Worm (Caenorhabditis elegans) whole organism, young adult: ENCODE measurements around the gene frpr-8.

Source experiments
- F37B4.10 ChIP-seq: fragments of 200-800 bp; sonication (Bioruptor generic); IDR thresholded peaks from 2 replicates; pipeline ENCODE4 v1.3.6; 2022; ENCODE audit warnings: missing genetic modification characterization, missing compliant biosample characterization
- T07F8.4 ChIP-seq: sonication (generic microtip); optimal IDR thresholded peaks from 2 replicates; lab custom pipeline; 2016; ENCODE audit warnings: mild to moderate bottlenecking, missing genetic modification characterization, moderate library complexity, missing compliant biosample characterization
- Y53G8AR.9 ChIP-seq: fragments of 200-800 bp; sonication (Bioruptor generic); conservative IDR thresholded peaks from 2 replicates; pipeline ENCODE4 v1.3.6; 2022; ENCODE audit warnings: missing genetic modification reagents, missing genetic modification characterization, missing compliant biosample characterization
- ama-1 ChIP-seq, 3 experiments: fragments of 150-350 bp in 1 of 3; sonication (generic microtip) in 2 of 3; optimal IDR thresholded peaks; 2 replicates each; lab custom pipeline; 2014 to 2018; ENCODE audit warnings: missing biosample characterization in 2 of 3, missing genetic modification characterization in 2 of 3, missing genetic modification reagents in 2 of 3
- aptf-3 ChIP-seq: fragments of 200-800 bp; sonication (Bioruptor generic); IDR thresholded peaks from 2 replicates; pipeline ENCODE4 v1.3.6; 2022; ENCODE audit warnings: missing genetic modification characterization, missing compliant biosample characterization
- attf-3 ChIP-seq: fragments of 200-800 bp; sonication (Bioruptor generic); conservative IDR thresholded peaks from 2 replicates; pipeline ENCODE4 v1.3.6; 2022; ENCODE audit warnings: missing genetic modification reagents, missing genetic modification characterization, missing compliant biosample characterization
- cebp-1 ChIP-seq, 2 experiments: fragments of 200-800 bp in 1 of 2; sonication (Bioruptor generic) in 1 of 2; sonication (generic microtip) in 1 of 2; IDR thresholded peaks in 1 of 2; optimal IDR thresholded peaks in 1 of 2; 2 replicates each; pipeline versions ENCODE4 v1.3.6 to Lab custom; 2017 to 2022; ENCODE audit warnings: missing compliant biosample characterization in 2 of 2, missing genetic modification characterization in 2 of 2, mild to moderate bottlenecking in 1 of 2, missing genetic modification reagents in 1 of 2, moderate library complexity in 1 of 2
- cebp-2 ChIP-seq: fragments of 200-800 bp; sonication (Bioruptor generic); IDR thresholded peaks from 2 replicates; pipeline ENCODE4 v1.3.6; 2022; ENCODE audit warnings: missing genetic modification characterization, missing compliant biosample characterization
- ceh-100 ChIP-seq: fragments of 200-800 bp; sonication (Bioruptor generic); IDR thresholded peaks from 2 replicates; pipeline ENCODE4 v1.3.6; 2022; ENCODE audit warnings: missing genetic modification reagents, missing genetic modification characterization, missing compliant biosample characterization
- ceh-27 ChIP-seq: fragments of 200-800 bp; sonication (Bioruptor generic); optimal IDR thresholded peaks from 2 replicates; lab custom pipeline; 2018; ENCODE audit warnings: mild to moderate bottlenecking, missing genetic modification characterization, moderate library complexity, missing compliant biosample characterization
- dox-1 ChIP-seq: fragments of 200-800 bp; sonication (Bioruptor generic); IDR thresholded peaks from 2 replicates; pipeline ENCODE4 v1.3.6; 2022; ENCODE audit warnings: missing genetic modification reagents, missing genetic modification characterization, missing compliant biosample characterization
- hlh-26 ChIP-seq: fragments of 200-800 bp; sonication (Bioruptor generic); conservative IDR thresholded peaks from 2 replicates; pipeline ENCODE4 v1.3.6; 2022; ENCODE audit warnings: missing genetic modification reagents, missing genetic modification characterization, missing compliant biosample characterization
- hmg-20 ChIP-seq: fragments of 200-800 bp; sonication (Bioruptor generic); IDR thresholded peaks from 2 replicates; pipeline ENCODE4 v1.3.6; 2022; ENCODE audit warnings: missing genetic modification reagents, missing genetic modification characterization, missing compliant biosample characterization
- lin-54 ChIP-seq: fragments of 200-800 bp; sonication (Bioruptor generic); optimal IDR thresholded peaks from 2 replicates; lab custom pipeline; 2018; ENCODE audit warnings: mild to moderate bottlenecking, missing genetic modification characterization, missing compliant biosample characterization
- lsy-27 ChIP-seq: sonication (generic microtip); optimal IDR thresholded peaks from 2 replicates; lab custom pipeline; 2017; ENCODE audit warnings: missing genetic modification characterization, mild to moderate bottlenecking, missing compliant biosample characterization, antibody characterized with exemption, missing genotype, borderline replicate concordance; ENCODE audit not compliant: insufficient read depth
- mel-28 ChIP-seq: sonication (generic microtip); optimal IDR thresholded peaks from 2 replicates; lab custom pipeline; 2016; ENCODE audit warnings: borderline replicate concordance, mild to moderate bottlenecking, missing genetic modification characterization, missing compliant biosample characterization
- nfya-1 ChIP-seq: sonication (generic microtip); optimal IDR thresholded peaks from 2 replicates; lab custom pipeline; 2017; ENCODE audit warnings: antibody characterized with exemption, missing compliant biosample characterization, missing genetic modification characterization, borderline replicate concordance; ENCODE audit not compliant: insufficient read depth
- nfyb-1 ChIP-seq: fragments of 200-800 bp; sonication (Bioruptor generic); IDR thresholded peaks from 2 replicates; pipeline ENCODE4 v1.3.6; 2022; ENCODE audit warnings: missing genetic modification reagents, missing genetic modification characterization, missing compliant biosample characterization
- nhr-179 ChIP-seq: sonication (generic microtip); optimal IDR thresholded peaks from 2 replicates; lab custom pipeline; 2016; ENCODE audit warnings: mild to moderate bottlenecking, missing genetic modification characterization, missing compliant biosample characterization
- nhr-27 ChIP-seq: fragments of 200-800 bp; sonication (Bioruptor generic); optimal IDR thresholded peaks from 2 replicates; lab custom pipeline; 2018; ENCODE audit warnings: mild to moderate bottlenecking, missing genetic modification characterization, moderate library complexity, missing compliant biosample characterization
- nhr-80 ChIP-seq: sonication (generic microtip); optimal IDR thresholded peaks from 2 replicates; lab custom pipeline; 2016; ENCODE audit warnings: missing genetic modification characterization, missing compliant biosample characterization
- nhr-90 ChIP-seq: sonication (generic microtip); optimal IDR thresholded peaks from 2 replicates; lab custom pipeline; 2016; ENCODE audit warnings: missing genotype, mild to moderate bottlenecking, missing genetic modification characterization, missing compliant biosample characterization
- sdz-38 ChIP-seq: sonication (generic microtip); optimal IDR thresholded peaks from 2 replicates; lab custom pipeline; 2016; ENCODE audit warnings: missing genotype, missing genetic modification characterization, missing compliant biosample characterization
- sea-2 ChIP-seq: fragments of 200-800 bp; sonication (Bioruptor generic); IDR thresholded peaks from 2 replicates; pipeline ENCODE4 v1.3.6; 2022; ENCODE audit warnings: missing genetic modification characterization, missing compliant biosample characterization
- snpc-4 ChIP-seq, 5 experiments: fragments of 150-350 bp in 1 of 5; sonication (generic microtip) in 4 of 5; optimal IDR thresholded peaks; 2 replicates each; lab custom pipeline; 2014 to 2018; ENCODE audit warnings: missing genetic modification characterization in 5 of 5, missing biosample characterization in 3 of 5, antibody characterized with exemption in 2 of 5, mild to moderate bottlenecking in 2 of 5, missing compliant biosample characterization in 2 of 5, missing genotype in 2 of 5, moderate library complexity in 2 of 5, missing genetic modification reagents in 1 of 5
- tlf-1 ChIP-seq: fragments of 200-800 bp; sonication (Bioruptor generic); optimal IDR thresholded peaks from 2 replicates; lab custom pipeline; 2018; ENCODE audit warnings: mild to moderate bottlenecking, missing genetic modification characterization, missing compliant biosample characterization
- zfh-2 ChIP-seq: fragments of 200-800 bp; sonication (Bioruptor generic); conservative IDR thresholded peaks from 2 replicates; pipeline ENCODE4 v1.3.6; 2022; ENCODE audit warnings: missing genetic modification reagents, missing genetic modification characterization, missing compliant biosample characterization
- ztf-22 ChIP-seq: fragments of 200-800 bp; sonication (Bioruptor generic); optimal IDR thresholded peaks from 2 replicates; lab custom pipeline; 2018; ENCODE audit warnings: mild to moderate bottlenecking, missing genetic modification characterization, moderate library complexity, missing compliant biosample characterization
- ztf-26 ChIP-seq: sonication (generic microtip); optimal IDR thresholded peaks from 2 replicates; lab custom pipeline; 2017; ENCODE audit warnings: missing genetic modification characterization, missing compliant biosample characterization

frpr-8 gene

DNA sequence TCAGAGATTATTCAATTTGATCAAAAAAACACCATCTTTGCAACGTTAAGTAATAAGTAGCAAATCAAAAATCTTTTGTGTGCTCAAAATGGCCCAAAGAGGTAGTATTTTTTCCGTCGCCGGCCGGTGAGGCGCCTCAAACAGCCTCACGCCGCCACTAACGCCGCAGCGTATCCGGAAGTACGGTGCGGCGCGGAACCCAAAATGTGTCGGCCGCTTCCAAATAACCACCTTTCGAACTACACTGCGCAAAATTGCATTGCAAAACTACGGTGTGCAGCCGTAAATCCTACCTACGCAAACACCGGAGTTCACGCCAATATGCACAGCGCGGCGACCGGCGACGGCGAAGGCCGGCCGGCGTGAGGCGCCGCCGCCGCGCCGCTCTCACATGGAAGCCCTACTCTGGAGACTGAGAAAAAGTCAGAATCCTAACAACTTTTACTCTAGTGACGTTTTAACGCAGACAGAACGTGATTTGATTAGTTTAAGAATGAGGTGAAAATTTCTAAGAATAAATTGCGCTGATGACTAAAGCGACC lies 44.1 kb downstream of the frpr-8 start (continued):
- TF ChIP-seq attf-3 (GFP tag; lab: Robert Waterston, UW) (no peak), sdz-38 (tag; lab: Kevin White, UChicago) (no peak), aptf-3 (GFP tag; lab: Robert Waterston, UW) (no peak), snpc-4 (GFP tag; optimal IDR thresholded peaks at IDR 0.05; lab: Kevin White, UChicago) (peak; percentile 66), snpc-4 (tag; optimal IDR thresholded peaks at IDR 0.05; lab: Kevin White, UChicago) (peak in 2 of 4 experiments; percentile 88 to 92), Y53G8AR.9 (GFP tag; lab: Robert Waterston, UW) (no peak), tlf-1 (GFP tag; lab: Kevin White, UChicago) (no peak)

DNA sequence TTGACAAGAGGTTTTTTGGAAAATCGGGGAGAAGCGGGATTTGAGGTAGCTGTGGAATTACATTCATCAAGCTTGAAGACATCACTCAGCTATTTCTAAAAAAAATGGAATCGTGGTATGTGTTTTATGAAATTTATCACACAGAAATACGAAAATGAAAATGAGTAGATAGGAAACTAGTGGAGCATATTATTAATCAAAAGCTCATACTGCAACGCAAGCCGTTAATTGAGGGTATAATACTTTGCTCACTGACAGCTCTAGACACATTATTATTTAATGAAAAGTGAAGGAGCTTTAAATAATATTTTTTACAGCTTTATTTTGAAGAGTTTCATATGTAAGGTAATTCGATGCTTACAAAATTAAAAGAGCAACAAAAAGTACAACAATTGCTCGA lies 45.3 kb downstream of the frpr-8 start, which contains the start of gene M02D8.7:
Gene M02D8.7 (minus strand): TSS at position 101 of the 400 bp plus-strand sequence.
- TF ChIP-seq Y53G8AR.9 (GFP tag; lab: Robert Waterston, UW) (no peak), ceh-100 (no peak), ztf-22 (GFP tag; lab: Kevin White, UChicago) (no peak), mel-28 (tag; lab: Kevin White, UChicago) (no peak)

DNA sequence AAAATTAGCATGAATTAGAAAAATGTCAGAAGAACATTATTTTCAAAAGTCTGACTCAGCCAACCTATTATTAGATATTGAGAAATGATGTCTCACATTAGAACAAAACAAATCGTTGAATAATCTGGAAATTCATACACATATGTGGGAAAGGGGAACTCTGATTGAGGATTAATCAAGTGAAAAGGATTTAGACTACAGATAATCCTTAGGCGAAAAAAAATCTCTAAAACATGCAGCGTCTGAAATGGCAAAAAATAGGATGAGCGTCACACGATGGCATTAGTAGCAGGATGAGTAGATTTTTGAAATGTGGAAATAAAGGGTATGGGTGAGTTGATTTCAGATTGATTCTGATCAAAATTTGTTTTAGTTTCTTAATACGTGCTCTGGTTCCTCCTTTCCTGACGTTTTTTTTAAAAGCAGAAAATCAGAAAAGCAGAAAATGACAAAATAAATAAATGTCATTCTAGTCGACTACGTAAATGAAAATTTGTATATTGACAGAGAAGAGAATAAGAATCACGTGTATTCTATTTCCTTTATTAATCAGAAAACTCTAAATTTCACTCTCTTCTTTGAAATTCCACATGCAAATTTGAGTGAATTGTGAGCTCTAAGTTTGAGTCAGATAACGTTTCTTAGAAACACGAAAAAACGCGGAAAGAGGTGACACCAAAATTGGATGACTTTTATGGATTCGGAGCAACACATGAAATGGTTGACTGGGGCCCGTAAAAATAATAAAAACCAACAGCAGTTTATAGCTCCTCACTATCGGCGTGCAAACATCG lies 46.8 kb downstream of the frpr-8 start:
- no peak for TF ChIP-seq zfh-2 (GFP tag; lab: Robert Waterston, UW)

DNA sequence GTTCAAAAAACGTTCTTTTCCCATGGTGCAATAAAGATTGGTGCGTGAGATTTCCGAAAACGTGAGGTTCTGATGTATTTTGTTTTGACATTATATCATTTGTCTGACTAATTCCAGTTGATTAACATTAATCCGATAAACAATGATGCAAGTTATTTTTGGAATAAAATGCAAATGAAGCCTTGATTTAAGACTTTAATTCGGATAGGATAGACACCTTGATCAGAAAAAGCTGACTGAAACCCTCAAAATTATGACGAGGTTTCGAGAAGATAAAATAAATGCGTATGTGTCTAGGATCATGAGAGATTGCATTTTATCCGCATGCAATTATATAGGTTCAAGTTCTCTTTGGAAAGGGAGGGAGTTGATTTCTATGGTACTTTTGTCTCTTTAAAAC lies 47.9 kb downstream of the frpr-8 start:
- TF ChIP-seq hlh-26 (GFP tag; lab: Robert Waterston, UW) (no peak), hmg-20 (GFP tag; lab: Robert Waterston, UW) (no peak)

DNA sequence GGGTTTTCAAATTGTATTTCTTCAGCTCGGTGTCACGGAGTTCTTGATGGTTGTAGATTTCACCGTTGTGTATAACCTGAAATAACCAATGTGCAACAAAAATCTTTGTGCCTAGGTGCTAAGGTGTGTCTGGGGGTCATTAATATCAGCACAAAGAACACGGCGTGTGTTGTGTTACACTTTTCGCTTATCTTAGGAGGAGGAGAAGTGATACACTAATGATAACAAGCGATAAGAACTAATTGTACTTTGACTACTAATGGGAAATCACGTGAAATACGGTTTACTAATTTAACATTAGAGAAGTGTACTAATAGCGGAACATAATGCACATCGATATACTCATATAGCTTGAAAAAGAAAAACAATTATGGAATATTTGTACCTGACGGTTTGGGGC lies 52.6 kb downstream of the frpr-8 start:
- no peak for TF ChIP-seq cebp-2 (GFP tag; lab: Robert Waterston, UW)
- TF ChIP-seq nhr-80 (tag; lab: Kevin White, UChicago): peak; percentile 63
- TF ChIP-seq lsy-27: no peak
- no peak for TF ChIP-seq T07F8.4
- no peak for TF ChIP-seq sea-2 (GFP tag; lab: Robert Waterston, UW)
- TF ChIP-seq cebp-1 (GFP tag; IDR thresholded peaks at IDR 0.05; lab: Robert Waterston, UW): no peak
- peak; percentile 4 for TF ChIP-seq cebp-1 (tag; optimal IDR thresholded peaks at IDR 0.05; lab: Kevin White, UChicago)

DNA sequence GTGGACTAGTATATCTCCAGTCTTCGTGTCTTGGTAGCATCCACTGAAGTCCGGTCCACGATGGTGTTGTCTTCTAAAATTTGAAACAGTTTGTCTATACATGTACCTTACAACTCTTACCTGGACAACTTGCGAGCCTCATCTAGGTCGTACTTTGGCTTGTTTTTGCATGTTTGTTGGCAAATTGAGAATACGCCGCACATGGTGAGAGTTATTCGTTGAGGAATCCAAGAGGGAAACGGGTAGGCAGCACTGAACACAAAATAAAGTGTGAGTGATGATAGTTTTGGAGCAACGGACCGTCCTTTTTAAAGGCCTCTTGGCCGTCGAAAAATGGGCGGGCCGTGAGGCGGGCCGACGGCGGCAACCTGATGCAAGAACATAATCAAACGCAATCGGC lies 53.0 kb downstream of the frpr-8 start, which contains the start of gene asns-2:
Gene asns-2 (minus strand): TSS at position 282 of the 400 bp plus-strand sequence.
- no peak for TF ChIP-seq nfya-1 (tag; lab: Kevin White, UChicago)
- no peak for TF ChIP-seq lin-54
- TF ChIP-seq ceh-27 (GFP tag; lab: Kevin White, UChicago): no peak
- TF ChIP-seq F37B4.10: no peak
- TF ChIP-seq aptf-3 (GFP tag; lab: Robert Waterston, UW): no peak
- TF ChIP-seq ztf-26 (tag; lab: Kevin White, UChicago): no peak
- TF ChIP-seq ama-1 (optimal IDR thresholded peaks at IDR 0.05; lab: Kevin White, UChicago): no peak
- TF ChIP-seq ama-1 (GFP tag; optimal IDR thresholded peaks at IDR 0.05; lab: Kevin White, UChicago): no peak
- no peak for TF ChIP-seq nhr-90 (tag; lab: Kevin White, UChicago)
- TF ChIP-seq nhr-179 (tag; lab: Kevin White, UChicago): no peak
- no peak for TF ChIP-seq nfyb-1 (GFP tag; lab: Robert Waterston, UW)
- TF ChIP-seq snpc-4 (GFP tag; optimal IDR thresholded peaks at IDR 0.05; lab: Kevin White, UChicago): no peak
- no peak for TF ChIP-seq snpc-4 (tag; optimal IDR thresholded peaks at IDR 0.05; lab: Kevin White, UChicago)
- no peak for TF ChIP-seq dox-1 (GFP tag; lab: Robert Waterston, UW)
- no peak for TF ChIP-seq nhr-27 (tag; lab: Kevin White, UChicago)
